Fruit fly (Drosophila melanogaster) whole organism, embryonic: ENCODE measurements around the gene CG4313.

Experiments used
- Antp ChIP-seq: fragments of 200-800 bp; sonication (Bioruptor generic); optimal IDR thresholded peaks from 3 replicates; lab custom pipeline; 2016; ENCODE audit warnings: missing biosample characterization, missing genetic modification characterization
- CG10147 ChIP-seq: fragments of 200-800 bp; sonication (Bioruptor generic); optimal IDR thresholded peaks from 2 replicates; lab custom pipeline; 2019; ENCODE audit warnings: missing biosample characterization, mild to moderate bottlenecking, missing genetic modification characterization, moderate library complexity
- CG11504 ChIP-seq: fragments of 200-800 bp; sonication (Bioruptor generic); optimal IDR thresholded peaks from 3 replicates; lab custom pipeline; 2019; ENCODE audit warnings: missing biosample characterization, mild to moderate bottlenecking, missing genetic modification characterization, moderate library complexity
- CG12659 ChIP-seq: fragments of 200-800 bp; sonication (Bioruptor generic); optimal IDR thresholded peaks from 3 replicates; lab custom pipeline; 2017; ENCODE audit warnings: mild to moderate bottlenecking, missing biosample characterization, missing genetic modification reagents, missing genetic modification characterization
- CG12769 ChIP-seq: fragments of 200-800 bp; sonication (Bioruptor generic); optimal IDR thresholded peaks from 2 replicates; lab custom pipeline; 2019; ENCODE audit warnings: missing biosample characterization, mild to moderate bottlenecking, missing genetic modification characterization, moderate library complexity
- CG14441 ChIP-seq: fragments of 200-800 bp; sonication (Bioruptor generic); IDR thresholded peaks from 2 replicates; pipeline ENCODE4 v1.3.6; 2022; ENCODE audit warnings: missing biosample characterization, missing genetic modification characterization
- CG14710 ChIP-seq: fragments of 200-800 bp; sonication (Bioruptor generic); optimal IDR thresholded peaks from 3 replicates; lab custom pipeline; 2019; ENCODE audit warnings: missing biosample characterization, mild to moderate bottlenecking, missing genetic modification characterization, moderate library complexity
- CG15073 ChIP-seq: fragments of 200-800 bp; sonication (Bioruptor generic); optimal IDR thresholded peaks from 2 replicates; lab custom pipeline; 2016; ENCODE audit warnings: missing biosample characterization, missing genetic modification characterization
- CG1529 ChIP-seq: fragments of 200-800 bp; sonication (Bioruptor generic); optimal IDR thresholded peaks from 3 replicates; lab custom pipeline; 2018; ENCODE audit warnings: missing biosample characterization, missing genetic modification characterization
- CG1603 ChIP-seq: fragments of 200-800 bp; sonication (Bioruptor generic); optimal IDR thresholded peaks from 2 replicates; lab custom pipeline; 2019; ENCODE audit warnings: missing biosample characterization, mild to moderate bottlenecking, missing genetic modification characterization, moderate library complexity
- CG17186 ChIP-seq: fragments of 200-800 bp; sonication (Bioruptor generic); optimal IDR thresholded peaks from 3 replicates; lab custom pipeline; 2017; ENCODE audit warnings: missing biosample characterization, missing genetic modification reagents, missing genetic modification characterization
- CG17912 ChIP-seq: fragments of 200-800 bp; sonication (Bioruptor generic); optimal IDR thresholded peaks from 2 replicates; lab custom pipeline; 2018; ENCODE audit warnings: missing biosample characterization, mild to moderate bottlenecking, missing genetic modification characterization
- CG1832 ChIP-seq: fragments of 200-800 bp; sonication (Bioruptor generic); optimal IDR thresholded peaks from 2 replicates; lab custom pipeline; 2017; ENCODE audit warnings: missing biosample characterization, mild to moderate bottlenecking, missing genetic modification characterization, inconsistent platforms
- CG2116 ChIP-seq: fragments of 200-800 bp; sonication (Bioruptor generic); optimal IDR thresholded peaks from 3 replicates; lab custom pipeline; 2018; ENCODE audit warnings: missing biosample characterization, mild to moderate bottlenecking, missing genetic modification characterization
- CG2712 ChIP-seq: fragments of 200-800 bp; optimal IDR thresholded peaks from 3 replicates; lab custom pipeline; 2019; ENCODE audit warnings: missing biosample characterization, mild to moderate bottlenecking, missing genetic modification characterization, moderate library complexity
- CG31441 ChIP-seq: fragments of 200-800 bp; sonication (Bioruptor generic); IDR thresholded peaks from 2 replicates; pipeline ENCODE4 v1.3.6; 2022; ENCODE audit warnings: missing biosample characterization, missing genetic modification characterization
- CG32532 ChIP-seq: fragments of 200-800 bp; sonication (Bioruptor generic); IDR thresholded peaks from 2 replicates; pipeline ENCODE4 v1.3.6; 2022; ENCODE audit warnings: missing biosample characterization, missing genetic modification characterization
- CG4328 ChIP-seq: fragments of 200-800 bp; sonication (Bioruptor generic); optimal IDR thresholded peaks from 3 replicates; lab custom pipeline; 2017; ENCODE audit warnings: missing biosample characterization, missing genetic modification reagents, missing genetic modification characterization
- CG7987 ChIP-seq: fragments of 200-800 bp; sonication (Bioruptor generic); optimal IDR thresholded peaks from 2 replicates; lab custom pipeline; 2018; ENCODE audit warnings: missing biosample characterization, mild to moderate bottlenecking, missing genetic modification characterization, moderate library complexity
- HmgD ChIP-seq: fragments of 200-800 bp; sonication (Bioruptor generic); optimal IDR thresholded peaks from 3 replicates; lab custom pipeline; 2016; ENCODE audit warnings: missing biosample characterization, missing genetic modification characterization
- Hmr ChIP-seq: fragments of 200-800 bp; sonication (Bioruptor generic); optimal IDR thresholded peaks from 3 replicates; lab custom pipeline; 2017; ENCODE audit warnings: mild to moderate bottlenecking, missing biosample characterization, missing genetic modification reagents, missing genetic modification characterization
- Hmx ChIP-seq: fragments of 200-800 bp; sonication (Bioruptor generic); optimal IDR thresholded peaks from 2 replicates; lab custom pipeline; 2016; ENCODE audit warnings: missing biosample characterization, missing genetic modification characterization
- Lpt ChIP-seq: fragments of >200 bp; optimal IDR thresholded peaks from 2 replicates; lab custom pipeline; 2018; ENCODE audit warnings: missing biosample characterization, missing genetic modification characterization
- MBD-R2 ChIP-seq: fragments of 200-800 bp; sonication (Bioruptor generic); IDR thresholded peaks from 2 replicates; pipeline ENCODE4 v1.3.6; 2022; ENCODE audit warnings: missing biosample characterization, missing genetic modification characterization
- MESR4 ChIP-seq: fragments of 200-800 bp; sonication (Bioruptor generic); optimal IDR thresholded peaks from 2 replicates; lab custom pipeline; 2018; ENCODE audit warnings: missing biosample characterization, mild to moderate bottlenecking, missing genetic modification characterization, moderate library complexity
- Med ChIP-seq: fragments of 200-800 bp; sonication (Bioruptor generic); peaks from one replicate; lab custom pipeline; 2016; ENCODE audit warnings: missing biosample characterization, missing genetic modification characterization, mild to moderate bottlenecking, inconsistent platforms, moderate library complexity
- Myb ChIP-seq: fragments of 200-800 bp; sonication (Bioruptor generic); optimal IDR thresholded peaks from 2 replicates; lab custom pipeline; 2016; ENCODE audit warnings: missing biosample characterization, missing genetic modification characterization
- Opbp ChIP-seq: fragments of 200-800 bp; sonication (Bioruptor generic); IDR thresholded peaks from 3 replicates; pipeline ENCODE4 v1.3.6; 2022; ENCODE audit warnings: missing biosample characterization, missing genetic modification characterization; ENCODE audit not compliant: partially characterized antibody
- Ravus ChIP-seq: fragments of 200-800 bp; sonication (Bioruptor generic); IDR thresholded peaks from 2 replicates; pipeline ENCODE4 v1.3.6; 2022; ENCODE audit warnings: missing biosample characterization, missing genetic modification characterization
- Rfx ChIP-seq: fragments of 200-800 bp; sonication (Bioruptor generic); IDR thresholded peaks from 2 replicates; pipeline ENCODE4 v1.3.6; 2022; ENCODE audit warnings: missing biosample characterization, missing genetic modification characterization
- Sin3A ChIP-seq: fragments of >200 bp; optimal IDR thresholded peaks from 2 replicates; lab custom pipeline; 2018
- Sox100B ChIP-seq: fragments of 200-800 bp; sonication (Bioruptor generic); optimal IDR thresholded peaks from 3 replicates; lab custom pipeline; 2018; ENCODE audit warnings: missing biosample characterization, mild to moderate bottlenecking, missing genetic modification characterization
- YL-1 ChIP-seq: fragments of 200-800 bp; sonication (Bioruptor generic); optimal IDR thresholded peaks from 3 replicates; lab custom pipeline; 2017; ENCODE audit warnings: missing biosample characterization, mild to moderate bottlenecking, missing genetic modification characterization
- ash1 ChIP-seq: fragments of 200-800 bp; sonication (Bioruptor generic); optimal IDR thresholded peaks from 2 replicates; lab custom pipeline; 2018; ENCODE audit warnings: missing biosample characterization, mild to moderate bottlenecking, missing genetic modification characterization
- da ChIP-seq: fragments of 200-800 bp; sonication (Bioruptor generic); optimal IDR thresholded peaks from 2 replicates; lab custom pipeline; 2016; ENCODE audit warnings: missing biosample characterization, missing genetic modification characterization
- dati ChIP-seq: fragments of 200-800 bp; sonication (Bioruptor generic); IDR thresholded peaks from 2 replicates; pipeline ENCODE4 v1.3.6; 2022; ENCODE audit warnings: missing biosample characterization, missing genetic modification characterization
- dm ChIP-seq: fragments of 200-800 bp; sonication (Bioruptor generic); optimal IDR thresholded peaks from 3 replicates; lab custom pipeline; 2016; ENCODE audit warnings: missing biosample characterization, missing genetic modification characterization
- ewg ChIP-seq: fragments of 200-800 bp; sonication (Bioruptor generic); optimal IDR thresholded peaks from 3 replicates; lab custom pipeline; 2017; ENCODE audit warnings: mild to moderate bottlenecking, missing biosample characterization, missing genetic modification reagents, missing genetic modification characterization
- fd3F ChIP-seq: fragments of 200-800 bp; sonication (Bioruptor generic); optimal IDR thresholded peaks from 2 replicates; lab custom pipeline; 2018; ENCODE audit warnings: missing biosample characterization, mild to moderate bottlenecking, missing genetic modification characterization, moderate library complexity
- ftz-f1 ChIP-seq: fragments of 200-800 bp; sonication (Bioruptor generic); optimal IDR thresholded peaks from 2 replicates; lab custom pipeline; 2016; ENCODE audit warnings: missing biosample characterization, missing genetic modification characterization
- fu2 ChIP-seq: fragments of 200-800 bp; sonication (Bioruptor generic); optimal IDR thresholded peaks from 2 replicates; lab custom pipeline; 2016; ENCODE audit warnings: missing biosample characterization, missing genetic modification characterization
- hkb ChIP-seq, 2 experiments: fragments of 200-800 bp in 1 of 2; fragments of >200 bp in 1 of 2; sonication (Bioruptor generic) in 1 of 2; IDR thresholded peaks in 1 of 2; optimal IDR thresholded peaks in 1 of 2; 2 replicates each; pipeline versions ENCODE4 v1.3.6 to Lab custom; 2017 to 2022; ENCODE audit warnings: missing biosample characterization in 1 of 2, missing genetic modification characterization in 1 of 2
- jigr1 ChIP-seq: fragments of 200-800 bp; sonication (Bioruptor generic); IDR thresholded peaks from 3 replicates; pipeline ENCODE4 v1.3.6; 2022; ENCODE audit warnings: missing biosample characterization, missing genetic modification characterization
- nerfin-1 ChIP-seq: fragments of 200-800 bp; sonication (Bioruptor generic); optimal IDR thresholded peaks from 3 replicates; lab custom pipeline; 2019; ENCODE audit warnings: missing biosample characterization, mild to moderate bottlenecking, missing genetic modification characterization, moderate library complexity
- rib ChIP-seq: fragments of 200-800 bp; sonication (Bioruptor generic); IDR thresholded peaks from 2 replicates; pipeline ENCODE4 v1.3.6; 2022; ENCODE audit warnings: missing biosample characterization, missing genetic modification characterization
- trh ChIP-seq: fragments of 200-800 bp; sonication (Bioruptor generic); optimal IDR thresholded peaks from 2 replicates; lab custom pipeline; 2016; ENCODE audit warnings: missing biosample characterization, missing genetic modification characterization
- wor ChIP-seq: fragments of 200-800 bp; sonication (Bioruptor generic); IDR thresholded peaks from 2 replicates; pipeline ENCODE4 v1.3.6; 2022; ENCODE audit warnings: missing biosample characterization, missing genetic modification characterization

Gene CG4313

DNA sequence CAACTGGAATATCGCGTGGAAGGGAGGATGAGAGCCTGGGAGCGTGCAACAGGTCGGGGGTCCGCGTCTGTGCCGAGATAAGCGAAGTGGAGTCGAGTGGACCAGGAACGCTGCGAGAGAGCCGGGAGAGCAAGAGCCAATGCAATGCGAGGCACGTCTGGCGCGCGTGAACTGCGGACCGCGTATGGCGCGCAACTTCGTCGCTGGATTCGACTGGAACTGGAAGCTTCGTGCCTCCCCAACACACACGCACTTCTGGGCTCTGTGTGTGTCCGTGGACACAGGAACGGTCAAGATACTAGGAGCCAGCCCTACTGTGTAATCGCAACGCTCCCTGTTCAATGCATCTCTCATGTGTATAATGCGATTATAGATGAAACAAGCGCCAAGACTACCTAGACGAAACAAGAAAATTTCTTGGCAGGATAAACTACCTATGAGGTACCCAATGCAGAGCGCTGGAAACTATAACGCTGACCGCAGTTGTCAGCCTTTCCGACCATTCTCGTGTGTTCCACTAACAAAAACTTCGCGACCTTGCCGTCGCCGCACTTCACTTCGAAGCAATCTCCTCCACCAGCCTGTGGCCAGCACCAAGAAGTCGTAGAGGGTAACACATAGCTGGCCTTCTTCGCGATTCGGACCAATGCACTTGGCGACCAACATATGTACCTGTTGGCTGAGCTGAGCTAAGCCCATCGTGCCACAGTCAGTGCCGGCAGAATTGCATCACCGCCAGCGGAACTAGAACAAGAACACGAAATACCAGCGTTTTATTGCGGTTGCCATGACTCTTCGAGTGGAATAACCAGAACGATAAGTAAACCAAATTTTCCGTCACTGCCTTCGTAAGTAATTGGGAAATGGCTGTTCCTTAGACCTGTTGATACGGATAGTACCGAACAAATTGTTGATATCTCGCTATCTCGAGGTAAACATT, 30.5 kb downstream of the CG4313 start, which contains the start of gene Rtca (continued):
- TF ChIP-seq dati (no peak), ewg (GFP tag; lab: Kevin White, UChicago) (peak; percentile 39)

- no peak for TF ChIP-seq CG4328 (GFP tag; lab: Kevin White, UChicago)
- peak; percentile 46 for TF ChIP-seq Rfx (GFP tag; lab: Robert Waterston, UW)
- peak; percentile 15 for TF ChIP-seq Sin3A (lab: Kevin White, UChicago)
- TF ChIP-seq hkb (optimal IDR thresholded peaks at IDR 0.05; lab: Kevin White, UChicago) = no peak
- no peak for TF ChIP-seq hkb (GFP tag; IDR thresholded peaks at IDR 0.05; lab: Robert Waterston, UW)
- peak; percentile 29; the same call in 1 of the 3 replicates for TF ChIP-seq Opbp (GFP tag; lab: Robert Waterston, UW)
- TF ChIP-seq CG14710 (tag; lab: Kevin White, UChicago) = peak; percentile 48
- no peak for TF ChIP-seq Sox100B (GFP tag; lab: Kevin White, UChicago)
- TF ChIP-seq Hmx (GFP tag; lab: Kevin White, UChicago) = no peak
- TF ChIP-seq dm (GFP tag; lab: Kevin White, UChicago) = peak; percentile 3
- TF ChIP-seq CG17186 (GFP tag; lab: Kevin White, UChicago) = peak; percentile 96
- peak; percentile 70 for TF ChIP-seq MESR4 (GFP tag; lab: Kevin White, UChicago)
- no peak for TF ChIP-seq rib (GFP tag; lab: Robert Waterston, UW)
- no peak for TF ChIP-seq nerfin-1 (tag; lab: Kevin White, UChicago)
- 0 out of 2 replicates have a peak, but pooled peaks have one; percentile 13 for TF ChIP-seq CG32532
- TF ChIP-seq CG11504 (tag; lab: Kevin White, UChicago) = peak; percentile 25
- no peak for TF ChIP-seq CG10147 (GFP tag; lab: Kevin White, UChicago)
- no peak for TF ChIP-seq Antp
- TF ChIP-seq CG2116 (GFP tag; lab: Kevin White, UChicago) = peak; percentile 48
- TF ChIP-seq CG1603 = peak; percentile 71
- no peak for TF ChIP-seq trh (GFP tag; lab: Kevin White, UChicago)
- TF ChIP-seq CG12769 = peak; percentile 32
- TF ChIP-seq HmgD (GFP tag; lab: Kevin White, UChicago) = peak; percentile 27
- no peak for TF ChIP-seq Ravus
- no peak for TF ChIP-seq CG15073 (GFP tag; lab: Kevin White, UChicago)
- TF ChIP-seq wor (GFP tag; lab: Robert Waterston, UW) = no peak
- peak; percentile 2 for TF ChIP-seq CG2712 (tag; lab: Kevin White, UChicago)
- no peak for TF ChIP-seq jigr1
- no peak for TF ChIP-seq Lpt (GFP tag; lab: Kevin White, UChicago)
- TF ChIP-seq ftz-f1 (GFP tag; lab: Kevin White, UChicago) = peak; percentile 41
- no peak for TF ChIP-seq CG7987
- TF ChIP-seq CG12659 (GFP tag; lab: Kevin White, UChicago) = peak; percentile 47
- TF ChIP-seq CG31441 (GFP tag; lab: Robert Waterston, UW) = no peak
- peak; percentile 10 for TF ChIP-seq fu2 (GFP tag; lab: Kevin White, UChicago)
- peak; percentile 24 for TF ChIP-seq YL-1
- no peak for TF ChIP-seq fd3F
- peak; percentile 87 for TF ChIP-seq Med (GFP tag; lab: Kevin White, UChicago)
- no peak for TF ChIP-seq CG1832 (GFP tag; lab: Kevin White, UChicago)
- TF ChIP-seq Hmr (GFP tag; lab: Kevin White, UChicago) = peak; percentile 44
- TF ChIP-seq CG1529 (GFP tag; lab: Kevin White, UChicago) = no peak
- TF ChIP-seq MBD-R2 (GFP tag; lab: Robert Waterston, UW) = peak; percentile 95
- no peak for TF ChIP-seq CG17912 (GFP tag; lab: Kevin White, UChicago)
- peak; percentile 22 for TF ChIP-seq Myb (GFP tag; lab: Kevin White, UChicago)
- TF ChIP-seq da = peak; percentile 20
- TF ChIP-seq ash1 (GFP tag; lab: Kevin White, UChicago) = no peak
- TF ChIP-seq CG14441 (GFP tag; lab: Robert Waterston, UW) = no peak
Observed at dm6 chrX:2073325-2073724, 31.7 kb downstream of the CG4313 start, which contains the start of gene CG4199. CG4199 (minus strand) TSS chrX:2073483.
